Worm (Caenorhabditis elegans) whole organism, late embryonic: Measurements from ENCODE around the gene F37B4.15.

Experiments
- K09A11.1 ChIP-seq: sonication (generic microtip); optimal IDR thresholded peaks from 2 replicates; lab custom pipeline; 2017; ENCODE audit warnings: antibody characterized with exemption, mild to moderate bottlenecking, missing genetic modification characterization, missing compliant biosample characterization; ENCODE audit not compliant: insufficient read depth
- ama-1 ChIP-seq: fragments of 150-350 bp; optimal IDR thresholded peaks from 2 replicates; lab custom pipeline; 2014
- ceh-14 ChIP-seq: sonication (generic microtip); optimal IDR thresholded peaks from 2 replicates; lab custom pipeline; 2016; ENCODE audit warnings: missing genotype, missing genetic modification characterization, missing compliant biosample characterization
- ceh-31 ChIP-seq: sonication (generic microtip); optimal IDR thresholded peaks from 2 replicates; lab custom pipeline; 2016; ENCODE audit warnings: missing genetic modification characterization, missing compliant biosample characterization
- dmd-4 ChIP-seq: sonication (generic microtip); optimal IDR thresholded peaks from 2 replicates; lab custom pipeline; 2016; ENCODE audit warnings: borderline replicate concordance, missing genetic modification characterization, missing compliant biosample characterization
- fkh-6 ChIP-seq: sonication (generic microtip); optimal IDR thresholded peaks from 2 replicates; lab custom pipeline; 2016; ENCODE audit warnings: missing genetic modification characterization, missing compliant biosample characterization
- lin-11 ChIP-seq: fragments of 200-800 bp; sonication (Bioruptor generic); optimal IDR thresholded peaks from 2 replicates; lab custom pipeline; 2018; ENCODE audit warnings: mild to moderate bottlenecking, missing genetic modification characterization, missing compliant biosample characterization
- npax-4 ChIP-seq: sonication (generic microtip); optimal IDR thresholded peaks from 2 replicates; lab custom pipeline; 2016; ENCODE audit warnings: missing genetic modification characterization, missing compliant biosample characterization
- odd-2 ChIP-seq: sonication (generic microtip); optimal IDR thresholded peaks from 2 replicates; lab custom pipeline; 2017; ENCODE audit warnings: antibody characterized with exemption, mild to moderate bottlenecking, missing genetic modification characterization, missing compliant biosample characterization

DNA sequence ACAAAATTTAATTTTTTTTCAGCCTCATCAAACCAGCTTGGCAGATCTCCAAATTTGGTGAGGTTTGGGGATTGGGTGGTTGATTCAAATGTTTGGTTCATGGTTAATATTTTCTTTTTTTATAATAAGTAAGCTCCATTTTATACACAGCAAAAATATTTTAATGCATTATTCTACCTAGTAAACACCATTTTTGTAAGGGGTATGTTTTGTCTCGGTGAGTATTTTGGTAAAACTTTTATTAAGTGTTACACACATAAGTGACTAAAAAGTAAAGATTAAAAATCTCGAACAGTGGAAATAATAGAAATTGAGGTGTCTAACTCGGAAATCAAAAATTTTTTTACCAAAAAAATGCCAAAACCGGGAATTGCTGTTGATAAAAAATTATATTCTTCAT is 3.3 kb upstream of the F37B4.15 start, which contains the start of gene srw-4:
- TF ChIP-seq dmd-4 (tag; lab: Kevin White, UChicago), result no peak
- TF ChIP-seq K09A11.1, result no peak
- no peak for TF ChIP-seq odd-2 (tag; lab: Kevin White, UChicago)
- no peak for TF ChIP-seq ceh-31 (tag; lab: Kevin White, UChicago)
- TF ChIP-seq ama-1, result no peak
- no peak for TF ChIP-seq npax-4 (tag; lab: Kevin White, UChicago)
- no peak for TF ChIP-seq ceh-14 (tag; lab: Kevin White, UChicago)
- no peak for TF ChIP-seq fkh-6 (tag; lab: Kevin White, UChicago)
- no peak for TF ChIP-seq lin-11
